Worm (Caenorhabditis elegans) whole organism, L4 larva: ENCODE measurements around the gene frpr-19.

ENCODE experiments used
- F37D6.2 ChIP-seq: sonication (generic microtip); optimal IDR thresholded peaks from 2 replicates; lab custom pipeline; 2016; ENCODE audit warnings: mild to moderate bottlenecking, missing genetic modification characterization, missing compliant biosample characterization
- aly-2 ChIP-seq: sonication (generic microtip); optimal IDR thresholded peaks from 2 replicates; lab custom pipeline; 2018; ENCODE audit warnings: missing biosample characterization, missing genetic modification characterization
- daf-16 ChIP-seq, 3 experiments: sonication (generic microtip); optimal IDR thresholded peaks; 2 replicates each; lab custom pipeline; 2016 to 2017; ENCODE audit warnings: missing genetic modification characterization in 3 of 3, missing genetic modification reagents in 3 of 3, mild to moderate bottlenecking in 2 of 3, missing compliant biosample characterization in 2 of 3, missing biosample characterization in 1 of 3, moderate library complexity in 1 of 3
- dpl-1 ChIP-seq: fragments of 150-350 bp; optimal IDR thresholded peaks from 2 replicates; lab custom pipeline; 2014; ENCODE audit warnings: missing biosample characterization, missing genetic modification reagents, missing genetic modification characterization
- egl-27 ChIP-seq: sonication (generic microtip); optimal IDR thresholded peaks from 3 replicates; lab custom pipeline; 2017; ENCODE audit warnings: missing biosample characterization, missing genetic modification reagents, missing genetic modification characterization
- gei-8 ChIP-seq: fragments of 200-800 bp; sonication (Bioruptor generic); optimal IDR thresholded peaks from 2 replicates; lab custom pipeline; 2018; ENCODE audit warnings: mild to moderate bottlenecking, missing genetic modification characterization, missing compliant biosample characterization
- hmg-1.1 ChIP-seq: fragments of 200-800 bp; sonication (Bioruptor generic); IDR thresholded peaks from 2 replicates; pipeline ENCODE4 v1.3.6; 2022; ENCODE audit warnings: missing genetic modification reagents, missing genetic modification characterization, missing compliant biosample characterization
- nhr-237 ChIP-seq: sonication (generic microtip); optimal IDR thresholded peaks from 2 replicates; lab custom pipeline; 2017; ENCODE audit warnings: missing biosample characterization, missing genetic modification characterization
- nhr-25 ChIP-seq: sonication (generic microtip); optimal IDR thresholded peaks from 2 replicates; lab custom pipeline; 2017; ENCODE audit warnings: missing genetic modification characterization, mild to moderate bottlenecking, missing compliant biosample characterization, antibody characterized with exemption, moderate library complexity, borderline replicate concordance; ENCODE audit not compliant: insufficient read depth
- pha-4 ChIP-seq, 2 experiments: fragments of 150-350 bp in 1 of 2; fragments of 200-800 bp in 1 of 2; sonication (Bioruptor generic) in 1 of 2; IDR thresholded peaks in 1 of 2; optimal IDR thresholded peaks in 1 of 2; 2 replicates each; pipeline versions ENCODE4 v1.3.6 to Lab custom; 2014 to 2022; ENCODE audit warnings: missing genetic modification characterization in 2 of 2, missing genetic modification reagents in 2 of 2, missing biosample characterization in 1 of 2, missing compliant biosample characterization in 1 of 2
- snpc-4 ChIP-seq: fragments of 150-350 bp; optimal IDR thresholded peaks from 2 replicates; lab custom pipeline; 2014; ENCODE audit warnings: missing biosample characterization, missing genetic modification characterization
- unc-130 ChIP-seq: sonication (generic microtip); optimal IDR thresholded peaks from 2 replicates; lab custom pipeline; 2016; ENCODE audit warnings: missing genetic modification reagents, missing genetic modification characterization, missing compliant biosample characterization
- ztf-11 ChIP-seq: fragments of 150-350 bp; optimal IDR thresholded peaks from 2 replicates; lab custom pipeline; 2014; ENCODE audit warnings: missing biosample characterization, missing genetic modification characterization

DNA sequence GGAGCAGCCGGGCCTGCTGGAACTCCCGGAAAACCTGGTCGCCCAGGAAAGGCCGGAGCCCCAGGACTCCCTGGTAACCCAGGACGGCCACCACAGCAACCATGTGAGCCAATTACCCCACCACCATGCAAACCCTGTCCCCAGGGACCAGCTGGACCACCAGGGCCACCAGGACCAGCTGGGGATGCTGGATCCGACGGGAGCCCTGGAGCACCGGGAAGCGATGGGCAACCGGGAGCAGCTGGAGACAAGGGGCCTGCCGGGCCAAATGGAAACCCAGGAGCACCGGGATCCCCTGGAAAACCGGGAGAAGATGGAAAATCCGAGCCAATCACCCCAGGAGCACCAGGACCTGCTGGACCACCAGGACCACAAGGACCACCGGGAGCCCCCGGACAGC is 12.4 kb downstream of the frpr-19 start:
- TF ChIP-seq nhr-237 (tag; lab: Kevin White, UChicago): no peak
- TF ChIP-seq pha-4 (GFP tag; IDR thresholded peaks at IDR 0.05; lab: Robert Waterston, UW): peak; percentile 20; the same call in 1 of the 2 replicates
- no peak for TF ChIP-seq pha-4 (tag; optimal IDR thresholded peaks at IDR 0.05; lab: Kevin White, UChicago)
- no peak for TF ChIP-seq hmg-1.1
- TF ChIP-seq unc-130: no peak
- TF ChIP-seq dpl-1 (GFP tag; lab: Kevin White, UChicago): no peak
- no peak for TF ChIP-seq nhr-25 (tag; lab: Kevin White, UChicago)
- no peak for TF ChIP-seq gei-8 (GFP tag; lab: Kevin White, UChicago)
- no peak for TF ChIP-seq egl-27 (tag; lab: Kevin White, UChicago)
- TF ChIP-seq snpc-4 (tag; lab: Kevin White, UChicago): no peak
- TF ChIP-seq daf-16 (GFP tag; optimal IDR thresholded peaks at IDR 0.05; lab: Kevin White, UChicago): no peak
- TF ChIP-seq daf-16 (tag; optimal IDR thresholded peaks at IDR 0.05; lab: Kevin White, UChicago): no peak
- no peak for TF ChIP-seq ztf-11
- no peak for TF ChIP-seq aly-2
- no peak for TF ChIP-seq F37D6.2
